Worm (Caenorhabditis elegans): ENCODE measurements around the gene F13B12.7.

F13B12.7 gene

DNA sequence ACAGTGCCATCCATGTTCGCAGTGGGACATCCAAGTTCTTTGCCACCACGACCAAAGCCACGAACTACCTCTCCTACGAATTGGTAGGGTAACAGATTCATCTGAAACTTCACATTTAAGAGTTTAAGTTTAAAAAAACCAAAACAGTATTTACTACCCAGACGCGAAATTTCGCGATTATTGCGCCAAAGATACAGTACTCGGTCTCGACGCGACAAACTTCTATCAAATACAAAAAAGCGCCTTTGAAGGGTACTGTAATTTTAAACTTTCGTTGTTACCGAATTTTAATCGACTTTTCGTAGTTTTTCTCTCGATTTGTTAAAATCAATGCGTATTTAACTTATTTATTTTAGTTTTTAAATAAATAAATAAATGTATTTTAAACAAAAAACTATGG, 34.2 kb upstream of the F13B12.7 start, which contains the start of gene rfk-1:
rfk-1 (minus strand) TSS at position 101 of the 400 bp plus-strand sequence.
- TF ChIP-seq lin-15B (tag; optimal IDR thresholded peaks at IDR 0.05) (no peak), fos-1 (tag; optimal IDR thresholded peaks at IDR 0.05) (no peak), nhr-76 (tag; optimal IDR thresholded peaks at IDR 0.05) (no peak), ztf-4 (tag; optimal IDR thresholded peaks at IDR 0.05) (no peak), fkh-10 (GFP tag; optimal IDR thresholded peaks at IDR 0.05) (no peak), ceh-16 (tag; optimal IDR thresholded peaks at IDR 0.05) (no peak), ceh-28 (tag; optimal IDR thresholded peaks at IDR 0.05) (no peak)

- TF ChIP-seq nhr-76 (tag; optimal IDR thresholded peaks at IDR 0.05) = no peak
- no peak for TF ChIP-seq nhr-237 (tag; optimal IDR thresholded peaks at IDR 0.05)
- TF ChIP-seq elt-3 (tag; optimal IDR thresholded peaks at IDR 0.05) = no peak
- TF ChIP-seq sea-2 (GFP tag; optimal IDR thresholded peaks at IDR 0.05) = no peak
- no peak for TF ChIP-seq pqm-1 (tag; optimal IDR thresholded peaks at IDR 0.05)
- no peak for TF ChIP-seq fkh-2 (tag; optimal IDR thresholded peaks at IDR 0.05)
- no peak for TF ChIP-seq tbx-2 (tag; optimal IDR thresholded peaks at IDR 0.05)
- TF ChIP-seq unc-62 (GFP tag; optimal IDR thresholded peaks at IDR 0.05) = no peak
- no peak for TF ChIP-seq daf-12 (tag; optimal IDR thresholded peaks at IDR 0.05)
- no peak for TF ChIP-seq nhr-43 (tag; optimal IDR thresholded peaks at IDR 0.05; ENCODE audit: poor library complexity, severe bottlenecking)
- no peak for TF ChIP-seq nhr-11 (tag; optimal IDR thresholded peaks at IDR 0.05)
- TF ChIP-seq mml-1 (tag; optimal IDR thresholded peaks at IDR 0.05) = no peak
- TF ChIP-seq nfya-1 (tag; optimal IDR thresholded peaks at IDR 0.05; ENCODE audit: insufficient read depth) = no peak
- no peak for TF ChIP-seq unc-39 (tag; optimal IDR thresholded peaks at IDR 0.05)
- TF ChIP-seq nhr-25 (tag; optimal IDR thresholded peaks at IDR 0.05) = no peak
- no peak for TF ChIP-seq ceh-16 (tag; optimal IDR thresholded peaks at IDR 0.05)
- TF ChIP-seq lin-15B (tag; optimal IDR thresholded peaks at IDR 0.05) = no peak
- no peak for TF ChIP-seq ztf-4 (tag; optimal IDR thresholded peaks at IDR 0.05)
- no peak for TF ChIP-seq jun-1 (tag; optimal IDR thresholded peaks at IDR 0.05)
These were observed 29.8 kb upstream of the F13B12.7 start, which contains the start of gene R10H10.7 for ce11 chrIV:10413828-10414227. Gene R10H10.7 (minus strand): TSS chrIV:10413928.

DNA sequence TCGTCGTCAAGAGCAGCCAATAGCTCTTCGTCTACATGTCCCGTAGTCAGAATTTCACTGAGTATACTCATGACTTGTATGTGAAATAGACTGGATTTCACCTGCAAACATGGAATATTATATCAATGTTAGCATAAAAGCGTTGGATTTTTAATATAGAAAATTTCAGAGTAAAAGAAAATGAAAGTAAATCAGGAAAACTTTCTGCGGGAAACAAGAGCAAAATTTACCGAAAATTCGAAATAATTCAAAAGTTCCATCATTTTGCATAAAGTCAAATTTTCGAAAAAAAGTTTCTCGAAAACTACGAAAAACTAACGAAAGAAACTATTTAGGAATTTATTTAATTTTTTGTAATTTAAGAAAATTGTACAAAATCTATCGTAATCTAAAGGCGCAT, 25.8 kb upstream of the F13B12.7 start, which contains the start of gene F13B12.6:
F13B12.6 (minus strand) TSS at position 101 of the 400 bp plus-strand sequence.
- TF ChIP-seq ZK546.5 (tag; optimal IDR thresholded peaks at IDR 0.05) = no peak
- no peak for TF ChIP-seq lin-39 (tag; optimal IDR thresholded peaks at IDR 0.05)
- no peak for TF ChIP-seq elt-3 (tag; optimal IDR thresholded peaks at IDR 0.05)
- TF ChIP-seq elt-2 (tag; optimal IDR thresholded peaks at IDR 0.05) = no peak
- no peak for TF ChIP-seq fkh-2 (tag; optimal IDR thresholded peaks at IDR 0.05)
- TF ChIP-seq nhr-11 (tag; optimal IDR thresholded peaks at IDR 0.05) = no peak
- TF ChIP-seq pqm-1 (tag; optimal IDR thresholded peaks at IDR 0.05) = no peak
- no peak for TF ChIP-seq nfya-1 (tag; optimal IDR thresholded peaks at IDR 0.05; ENCODE audit: insufficient read depth)
- TF ChIP-seq ztf-11 (tag; optimal IDR thresholded peaks at IDR 0.05) = no peak
- TF ChIP-seq eor-1 (tag; optimal IDR thresholded peaks at IDR 0.05) = no peak
- TF ChIP-seq nhr-23 (tag; optimal IDR thresholded peaks at IDR 0.05) = no peak
- no peak for TF ChIP-seq mdl-1 (tag; optimal IDR thresholded peaks at IDR 0.05)
- no peak for TF ChIP-seq nhr-237 (tag; optimal IDR thresholded peaks at IDR 0.05)
- no peak for TF ChIP-seq ztf-4 (tag; optimal IDR thresholded peaks at IDR 0.05)

DNA sequence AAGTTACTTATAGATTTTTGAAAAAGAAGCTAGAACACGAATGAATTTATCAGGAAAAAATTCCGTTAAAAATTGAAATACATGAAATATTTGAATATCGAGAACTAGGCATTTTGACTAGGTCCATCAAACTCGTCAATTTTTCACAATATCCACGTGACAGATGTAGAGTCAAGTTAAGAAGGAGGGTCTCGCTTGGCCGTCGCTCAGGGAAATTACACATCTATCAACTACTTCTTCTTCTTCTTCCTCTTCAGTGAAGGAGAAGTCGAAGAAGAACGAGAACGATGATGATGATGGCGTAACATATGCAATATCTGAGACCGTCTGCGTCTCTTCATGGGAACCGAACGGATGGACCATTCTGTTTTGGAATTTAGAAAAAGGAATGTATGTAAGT, 23.7 kb upstream of the F13B12.7 start:
- peak; percentile 73 for TF ChIP-seq lin-39 (tag; optimal IDR thresholded peaks at IDR 0.05)
- peak; percentile 31 for TF ChIP-seq unc-62 (GFP tag; optimal IDR thresholded peaks at IDR 0.05)
- TF ChIP-seq nhr-76 (tag; optimal IDR thresholded peaks at IDR 0.05) = no peak

ce11 chrIV:10420440-10420839, 23.2 kb upstream of the F13B12.7 start:
- TF ChIP-seq pha-4 (tag; optimal IDR thresholded peaks at IDR 0.05) (peak; percentile 44), unc-39 (tag; optimal IDR thresholded peaks at IDR 0.05) (no peak), hmg-11 (tag; optimal IDR thresholded peaks at IDR 0.05) (no peak), ceh-28 (tag; optimal IDR thresholded peaks at IDR 0.05) (no peak), nhr-25 (tag; optimal IDR thresholded peaks at IDR 0.05) (no peak), daf-12 (tag; optimal IDR thresholded peaks at IDR 0.05) (no peak), elt-2 (tag; optimal IDR thresholded peaks at IDR 0.05) (peak; percentile 61), zag-1 (tag; optimal IDR thresholded peaks at IDR 0.05) (no peak), aly-2 (tag; optimal IDR thresholded peaks at IDR 0.05) (no peak), ZK546.5 (tag; optimal IDR thresholded peaks at IDR 0.05) (no peak), nhr-76 (tag; optimal IDR thresholded peaks at IDR 0.05) (no peak), pqm-1 (tag; optimal IDR thresholded peaks at IDR 0.05) (peak; percentile 48), nhr-67 (tag; optimal IDR thresholded peaks at IDR 0.05) (no peak), ceh-82 (tag; optimal IDR thresholded peaks at IDR 0.05) (no peak)

All from whole organism, L3 larva.